Fruit fly (Drosophila melanogaster): Measurements from ENCODE around the gene ear.

Gene ear

DNA sequence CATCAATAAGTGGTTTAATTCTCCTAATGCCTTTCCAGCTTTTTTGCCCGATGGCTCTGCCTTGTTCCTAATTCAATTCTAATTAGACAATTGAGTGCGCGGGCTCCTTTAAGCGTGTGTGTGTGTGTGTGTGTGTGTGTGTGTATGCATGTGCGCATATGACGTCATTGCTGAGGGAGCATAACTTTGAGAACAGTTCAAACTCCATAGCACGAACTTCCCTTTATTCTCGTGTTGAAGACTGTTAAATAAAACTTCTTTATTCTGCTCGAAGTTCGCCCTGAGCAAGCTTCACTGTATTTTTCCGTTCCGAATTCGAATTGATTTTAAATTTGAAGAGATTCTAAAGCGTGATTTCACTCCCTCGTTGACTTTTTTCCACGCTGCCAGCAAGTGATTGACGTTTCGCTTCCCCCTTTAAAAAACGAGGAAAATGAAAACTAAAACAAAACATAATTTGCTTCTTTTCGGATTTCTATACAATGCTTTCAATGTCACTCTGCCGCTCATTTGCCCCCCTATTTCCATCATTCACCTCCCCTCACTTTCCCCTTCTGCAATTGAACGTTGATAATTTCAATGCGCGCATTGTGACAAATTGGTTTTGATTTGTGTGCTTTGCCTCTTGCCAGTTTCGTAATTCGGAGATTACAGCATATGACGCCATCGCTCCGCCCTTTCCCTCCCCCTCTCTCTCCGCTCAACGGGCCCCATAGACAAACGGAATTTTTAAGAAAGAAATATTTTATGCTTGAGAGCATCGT lies 28.1 kb upstream of the ear start (continued):
- TF ChIP-seq fd102C (GFP tag; optimal IDR thresholded peaks at IDR 0.05) (no peak), chm (GFP tag; IDR thresholded peaks at IDR 0.05) (no peak), insv (GFP tag; optimal IDR thresholded peaks at IDR 0.05) (peak in 1 of 2 experiments; percentile 82), Taf1 (GFP tag; IDR thresholded peaks at IDR 0.05) (no peak), Six4 (GFP tag; optimal IDR thresholded peaks at IDR 0.05) (no peak), Doc3 (GFP tag; IDR thresholded peaks at IDR 0.05; ENCODE audit: partially characterized antibody) (no peak), CG12391 (tag; optimal IDR thresholded peaks at IDR 0.05) (no peak), Dfd (GFP tag; optimal IDR thresholded peaks at IDR 0.05) (peak in 1 of 2 experiments; percentile 82), Bdp1 (GFP tag; optimal IDR thresholded peaks at IDR 0.05) (no peak), CG1602 (GFP tag; optimal IDR thresholded peaks at IDR 0.05) (no peak), CG14014 (GFP tag; IDR thresholded peaks at IDR 0.05) (no peak), wor (GFP tag; IDR thresholded peaks at IDR 0.05) (no peak), tgo (GFP tag; IDR thresholded peaks at IDR 0.05) (no peak), CG6791 (GFP tag; IDR thresholded peaks at IDR 0.05; ENCODE audit: partially characterized antibody) (no peak), Pdp1 (GFP tag; optimal IDR thresholded peaks at IDR 0.05) (peak in 1 of 2 experiments; percentile 96), Aef1 (GFP tag; IDR thresholded peaks at IDR 0.05) (no peak), PHDP (tag; optimal IDR thresholded peaks at IDR 0.05) (no peak), Med (GFP tag) (peak; percentile 87), Bgb (GFP tag; IDR thresholded peaks at IDR 0.05; ENCODE audit: partially characterized antibody) (no peak), CG30403 (GFP tag; optimal IDR thresholded peaks at IDR 0.05) (peak; percentile 1), CG13296 (GFP tag; optimal IDR thresholded peaks at IDR 0.05) (no peak), klu (GFP tag; IDR thresholded peaks at IDR 0.05) (no peak), nom (GFP tag; optimal IDR thresholded peaks at IDR 0.05) (no peak), CG7928 (GFP tag; optimal IDR thresholded peaks at IDR 0.05) (no peak), CG7839 (tag; optimal IDR thresholded peaks at IDR 0.05) (peak; percentile 37), CG17612 (GFP tag; IDR thresholded peaks at IDR 0.05) (no peak), Hr51 (GFP tag; optimal IDR thresholded peaks at IDR 0.05) (no peak), CG17186 (GFP tag; optimal IDR thresholded peaks at IDR 0.05) (no peak), CG12236 (GFP tag; optimal IDR thresholded peaks at IDR 0.05) (no peak), NK7.1 (GFP tag; optimal IDR thresholded peaks at IDR 0.05) (no peak), pho (GFP tag; optimal IDR thresholded peaks at IDR 0.05) (no peak), Lpt (GFP tag; optimal IDR thresholded peaks at IDR 0.05) (no peak), bcd (GFP tag; optimal IDR thresholded peaks at IDR 0.05) (peak; percentile 18), CG4282 (GFP tag; optimal IDR thresholded peaks at IDR 0.05) (no peak), sr (GFP tag; IDR thresholded peaks at IDR 0.05) (no peak), bsh (GFP tag; optimal IDR thresholded peaks at IDR 0.05) (peak in 1 of 2 experiments; percentile 49), abd-A (tag; optimal IDR thresholded peaks at IDR 0.05) (peak; percentile 30), Sox100B (GFP tag; optimal IDR thresholded peaks at IDR 0.05) (no peak), lola (GFP tag; optimal IDR thresholded peaks at IDR 0.05) (no peak), CG11504 (tag; optimal IDR thresholded peaks at IDR 0.05) (peak; percentile 32), CG33213 (GFP tag; optimal IDR thresholded peaks at IDR 0.05) (no peak), Trl (optimal IDR thresholded peaks at IDR 0.05) (no peak), Trl (GFP tag; optimal IDR thresholded peaks at IDR 0.05) (no peak), Ssrp (tag; optimal IDR thresholded peaks at IDR 0.05) (no peak), CG16863 (GFP tag; optimal IDR thresholded peaks at IDR 0.05) (no peak), toy (GFP tag; IDR thresholded peaks at IDR 0.05) (no peak), Oli (tag; optimal IDR thresholded peaks at IDR 0.05) (peak; percentile 5), sens-2 (GFP tag; IDR thresholded peaks at IDR 0.05) (no peak), gsb (GFP tag; IDR thresholded peaks at IDR 0.05) (no peak), CG7271 (tag; optimal IDR thresholded peaks at IDR 0.05) (no peak)
